Fruit fly (Drosophila melanogaster) whole organism, embryonic: ENCODE data around the gene Dhc93AB.
A peak's percentile ranks its signal among the peaks of the same experiment; 100 is the strongest.

Experiments used
- Adf1 ChIP-seq: fragments of 200-800 bp; sonication (Bioruptor generic); IDR thresholded peaks from 2 replicates; pipeline ENCODE4 v1.3.6; 2022; ENCODE audit warnings: missing biosample characterization, missing genetic modification characterization
- Aef1 ChIP-seq: fragments of 200-800 bp; sonication (Bioruptor generic); IDR thresholded peaks from 3 replicates; pipeline ENCODE4 v1.3.6; 2022; ENCODE audit warnings: missing biosample characterization, missing genetic modification characterization
- B-H1 ChIP-seq: fragments of 200-800 bp; sonication (Bioruptor generic); IDR thresholded peaks from 3 replicates; pipeline ENCODE4 v1.3.6; 2022; ENCODE audit warnings: missing biosample characterization, missing genetic modification characterization
- Blimp-1 ChIP-seq: fragments of 200-800 bp; sonication (Bioruptor generic); optimal IDR thresholded peaks from 3 replicates; lab custom pipeline; 2018; ENCODE audit warnings: missing biosample characterization, missing genetic modification characterization, mild to moderate bottlenecking, moderate library complexity, missing genetic modification reagents
- CG10462 ChIP-seq: fragments of 200-800 bp; sonication (Bioruptor generic); optimal IDR thresholded peaks from 2 replicates; lab custom pipeline; 2016; ENCODE audit warnings: missing biosample characterization, missing genetic modification characterization
- CG12744 ChIP-seq: fragments of 200-800 bp; sonication (Bioruptor generic); optimal IDR thresholded peaks from 2 replicates; lab custom pipeline; 2016; ENCODE audit warnings: missing biosample characterization, missing genetic modification characterization
- CG13123 ChIP-seq: fragments of 200-800 bp; sonication (Bioruptor generic); optimal IDR thresholded peaks from 2 replicates; lab custom pipeline; 2016; ENCODE audit warnings: missing biosample characterization, missing genetic modification characterization
- CG13424 ChIP-seq: fragments of 200-800 bp; sonication (Bioruptor generic); optimal IDR thresholded peaks from 2 replicates; lab custom pipeline; 2019; ENCODE audit warnings: missing biosample characterization, mild to moderate bottlenecking, missing genetic modification characterization, moderate library complexity
- CG1529 ChIP-seq: fragments of 200-800 bp; sonication (Bioruptor generic); optimal IDR thresholded peaks from 3 replicates; lab custom pipeline; 2018; ENCODE audit warnings: missing biosample characterization, missing genetic modification characterization
- CG1602 ChIP-seq: fragments of 200-800 bp; sonication (Bioruptor generic); optimal IDR thresholded peaks from 3 replicates; lab custom pipeline; 2016; ENCODE audit warnings: missing biosample characterization, missing genetic modification characterization
- CG16815 ChIP-seq: fragments of 200-800 bp; sonication (Bioruptor generic); optimal IDR thresholded peaks from 3 replicates; lab custom pipeline; 2017; ENCODE audit warnings: missing biosample characterization, mild to moderate bottlenecking, missing genetic modification characterization
- CG17361 ChIP-seq: fragments of 200-800 bp; sonication (Bioruptor generic); IDR thresholded peaks from 3 replicates; pipeline ENCODE4 v1.3.6; 2022; ENCODE audit warnings: missing biosample characterization, missing genetic modification characterization
- CG2129 ChIP-seq: fragments of 200-800 bp; sonication (Bioruptor generic); IDR thresholded peaks from 2 replicates; pipeline ENCODE4 v1.3.6; 2022; ENCODE audit warnings: missing biosample characterization, missing genetic modification characterization; ENCODE audit not compliant: partially characterized antibody
- CG30020 ChIP-seq: fragments of 200-800 bp; optimal IDR thresholded peaks from 2 replicates; lab custom pipeline; 2019; ENCODE audit warnings: missing biosample characterization, mild to moderate bottlenecking, missing genetic modification characterization, moderate library complexity
- CG3065 ChIP-seq: fragments of 200-800 bp; sonication (Bioruptor generic); optimal IDR thresholded peaks from 2 replicates; lab custom pipeline; 2016; ENCODE audit warnings: missing biosample characterization, missing genetic modification characterization
- CG31388 ChIP-seq: fragments of 200-800 bp; sonication (Bioruptor generic); optimal IDR thresholded peaks from 2 replicates; lab custom pipeline; 2016; ENCODE audit warnings: missing biosample characterization, missing genetic modification characterization
- CG4282 ChIP-seq: fragments of 200-800 bp; sonication (Bioruptor generic); optimal IDR thresholded peaks from 2 replicates; lab custom pipeline; 2016; ENCODE audit warnings: missing biosample characterization, missing genetic modification characterization
- CG6175 ChIP-seq: fragments of 200-800 bp; sonication (Bioruptor generic); IDR thresholded peaks from 3 replicates; pipeline ENCODE4 v1.3.6; 2022; ENCODE audit warnings: missing biosample characterization, missing genetic modification characterization
- CG6854 ChIP-seq: fragments of 200-800 bp; sonication (Bioruptor generic); optimal IDR thresholded peaks from 3 replicates; lab custom pipeline; 2017; ENCODE audit warnings: missing biosample characterization, mild to moderate bottlenecking, missing genetic modification characterization
- CG7928 ChIP-seq: fragments of 200-800 bp; sonication (Bioruptor generic); optimal IDR thresholded peaks from 2 replicates; lab custom pipeline; 2017; ENCODE audit warnings: missing biosample characterization, mild to moderate bottlenecking, missing genetic modification characterization
- CG9817 ChIP-seq: fragments of 200-800 bp; sonication (Bioruptor generic); optimal IDR thresholded peaks from 2 replicates; lab custom pipeline; 2018; ENCODE audit warnings: missing biosample characterization, mild to moderate bottlenecking, missing genetic modification characterization, moderate library complexity
- D19B ChIP-seq: fragments of 200-800 bp; sonication (Bioruptor generic); optimal IDR thresholded peaks from 2 replicates; lab custom pipeline; 2017; ENCODE audit warnings: missing biosample characterization, mild to moderate bottlenecking, missing genetic modification characterization
- Dfd ChIP-seq, 2 experiments: fragments of >200 bp; optimal IDR thresholded peaks; 2 replicates each; lab custom pipeline; 2017; ENCODE audit warnings: missing biosample characterization in 2 of 2, missing genetic modification characterization in 2 of 2
- Dll ChIP-seq: fragments of 200-800 bp; sonication (Bioruptor generic); IDR thresholded peaks from 4 replicates; pipeline ENCODE4 v1.3.6; 2022; ENCODE audit warnings: missing biosample characterization, missing genetic modification characterization; ENCODE audit not compliant: partially characterized antibody
- Doc3 ChIP-seq: fragments of 200-800 bp; sonication (Bioruptor generic); IDR thresholded peaks from 3 replicates; pipeline ENCODE4 v1.3.6; 2022; ENCODE audit warnings: missing biosample characterization, missing genetic modification characterization; ENCODE audit not compliant: partially characterized antibody
- Drgx ChIP-seq: fragments of 200-800 bp; sonication (Bioruptor generic); IDR thresholded peaks from 2 replicates; pipeline ENCODE4 v1.3.6; 2022; ENCODE audit warnings: missing biosample characterization, missing genetic modification characterization
- E2f2 ChIP-seq: fragments of 200-800 bp; sonication (Bioruptor generic); IDR thresholded peaks from 2 replicates; pipeline ENCODE4 v1.3.6; 2022; ENCODE audit warnings: missing biosample characterization, missing genetic modification characterization
- Hr39 ChIP-seq: fragments of >200 bp; optimal IDR thresholded peaks from 2 replicates; lab custom pipeline; 2017
- Mad ChIP-seq: fragments of 200-800 bp; sonication (Bioruptor generic); optimal IDR thresholded peaks from 2 replicates; lab custom pipeline; 2016; ENCODE audit warnings: missing biosample characterization, missing genetic modification characterization
- NFAT ChIP-seq: fragments of 200-800 bp; sonication (Bioruptor generic); IDR thresholded peaks from 2 replicates; pipeline ENCODE4 v1.3.6; 2022; ENCODE audit warnings: missing biosample characterization, missing genetic modification characterization
- Poxn ChIP-seq: fragments of 200-800 bp; sonication (Bioruptor generic); IDR thresholded peaks from 2 replicates; pipeline ENCODE4 v1.3.6; 2022; ENCODE audit warnings: missing biosample characterization, missing genetic modification characterization
- amos ChIP-seq: fragments of 200-800 bp; sonication (Bioruptor generic); IDR thresholded peaks from 2 replicates; pipeline ENCODE4 v1.3.6; 2022; ENCODE audit warnings: missing biosample characterization, missing genetic modification characterization; ENCODE audit not compliant: partially characterized antibody
- aop ChIP-seq: fragments of 200-800 bp; sonication (Bioruptor generic); IDR thresholded peaks from 2 replicates; pipeline ENCODE4 v1.3.6; 2022; ENCODE audit warnings: missing biosample characterization, missing genetic modification characterization
- cas ChIP-seq: fragments of 200-800 bp; sonication (Bioruptor generic); IDR thresholded peaks from 2 replicates; pipeline ENCODE4 v1.3.6; 2022; ENCODE audit warnings: missing biosample characterization, missing genetic modification characterization
- dimm ChIP-seq: fragments of 200-800 bp; sonication (Bioruptor generic); IDR thresholded peaks from 2 replicates; pipeline ENCODE4 v1.3.6; 2022; ENCODE audit warnings: missing biosample characterization, missing genetic modification characterization
- fru ChIP-seq: fragments of >200 bp; optimal IDR thresholded peaks from 2 replicates; lab custom pipeline; 2017
- fu2 ChIP-seq: fragments of 200-800 bp; sonication (Bioruptor generic); optimal IDR thresholded peaks from 2 replicates; lab custom pipeline; 2016; ENCODE audit warnings: missing biosample characterization, missing genetic modification characterization
- gcm2 ChIP-seq: fragments of 200-800 bp; sonication (Bioruptor generic); optimal IDR thresholded peaks from 2 replicates; lab custom pipeline; 2016; ENCODE audit warnings: missing biosample characterization, missing genetic modification characterization
- h ChIP-seq: fragments of >200 bp; optimal IDR thresholded peaks from 2 replicates; lab custom pipeline; 2017
- ind ChIP-seq: fragments of 200-800 bp; sonication (Bioruptor generic); optimal IDR thresholded peaks from 3 replicates; lab custom pipeline; 2016; ENCODE audit warnings: missing biosample characterization, missing genetic modification characterization
- klu ChIP-seq: fragments of 200-800 bp; sonication (Bioruptor generic); IDR thresholded peaks from 2 replicates; pipeline ENCODE4 v1.3.6; 2022; ENCODE audit warnings: missing biosample characterization, missing genetic modification characterization
- lab ChIP-seq: fragments of 200-800 bp; sonication (Bioruptor generic); optimal IDR thresholded peaks from 3 replicates; lab custom pipeline; 2017; ENCODE audit warnings: missing biosample characterization, missing genetic modification characterization, mild to moderate bottlenecking, moderate library complexity, missing genetic modification reagents
- odd ChIP-seq: fragments of 200-800 bp; sonication (Bioruptor generic); optimal IDR thresholded peaks from 2 replicates; lab custom pipeline; 2017; ENCODE audit warnings: missing biosample characterization, mild to moderate bottlenecking, missing genetic modification characterization
- p53 ChIP-seq: fragments of 200-800 bp; sonication (Bioruptor generic); optimal IDR thresholded peaks from 2 replicates; lab custom pipeline; 2016; ENCODE audit warnings: missing biosample characterization, missing genetic modification characterization
- peb ChIP-seq: fragments of 200-800 bp; sonication (Bioruptor generic); IDR thresholded peaks from 2 replicates; pipeline ENCODE4 v1.3.6; 2022; ENCODE audit warnings: missing biosample characterization, missing genetic modification characterization
- psq ChIP-seq: fragments of 200-800 bp; sonication (Bioruptor generic); optimal IDR thresholded peaks from 2 replicates; lab custom pipeline; 2017; ENCODE audit warnings: missing biosample characterization, missing genetic modification characterization
- sens ChIP-seq: fragments of 200-800 bp; sonication (Bioruptor generic); peaks from one replicate; lab custom pipeline; 2016; ENCODE audit warnings: missing biosample characterization, missing genetic modification characterization
- shn ChIP-seq: fragments of 200-800 bp; sonication (Bioruptor generic); optimal IDR thresholded peaks from 3 replicates; lab custom pipeline; 2016; ENCODE audit warnings: missing biosample characterization, missing genetic modification characterization
- sim ChIP-seq: fragments of 200-800 bp; sonication (Bioruptor generic); IDR thresholded peaks from 2 replicates; pipeline ENCODE4 v1.3.6; 2022; ENCODE audit warnings: missing biosample characterization, missing genetic modification characterization
- stwl ChIP-seq: fragments of 200-800 bp; sonication (Bioruptor generic); optimal IDR thresholded peaks from 3 replicates; lab custom pipeline; 2018; ENCODE audit warnings: missing biosample characterization, mild to moderate bottlenecking, missing genetic modification characterization, moderate library complexity
- tna ChIP-seq: fragments of 200-800 bp; sonication (Bioruptor generic); IDR thresholded peaks from 2 replicates; pipeline ENCODE4 v1.3.6; 2022; ENCODE audit warnings: missing biosample characterization, missing genetic modification characterization; ENCODE audit not compliant: partially characterized antibody
- vnd ChIP-seq: fragments of 200-800 bp; sonication (Bioruptor generic); IDR thresholded peaks from 3 replicates; pipeline ENCODE4 v1.3.6; 2022; ENCODE audit warnings: missing biosample characterization, missing genetic modification characterization; ENCODE audit not compliant: partially characterized antibody

Gene Dhc93AB

DNA sequence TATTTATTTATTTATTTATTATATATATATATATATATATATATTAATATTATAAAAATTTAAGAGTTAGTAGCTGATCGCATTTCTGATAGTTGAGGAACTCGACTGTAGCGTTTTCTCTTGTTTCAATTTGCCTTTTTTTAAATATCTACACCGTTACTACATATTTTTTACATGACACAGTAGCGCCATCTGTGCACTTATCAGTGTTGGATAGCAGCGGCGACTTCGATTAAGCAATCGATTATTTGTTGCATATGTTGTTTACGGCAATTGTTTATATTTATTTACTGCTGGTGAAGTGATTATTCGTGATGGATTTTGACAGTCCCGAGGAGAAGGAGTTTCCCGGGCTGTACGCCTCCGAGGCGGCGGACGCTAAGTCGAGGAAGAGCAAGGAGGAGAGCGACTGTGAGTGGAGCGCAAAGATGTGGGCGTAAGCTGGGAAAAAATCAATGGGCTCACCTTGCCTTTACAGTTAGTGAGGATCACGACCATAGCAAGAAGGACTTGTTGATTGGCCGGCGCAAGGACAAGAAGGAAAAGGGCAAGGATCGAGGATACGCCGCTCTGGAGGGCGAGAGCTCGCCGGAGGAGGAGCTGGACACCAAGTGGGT is 24.7 kb downstream of the Dhc93AB start, which contains the start of gene Rlip (continued):
- TF ChIP-seq klu (GFP tag; lab: Robert Waterston, UW) (peak; percentile 29; the same call in 1 of the 2 replicates), CG30020 (no peak), stwl (tag; lab: Kevin White, UChicago) (peak; percentile 99), h (lab: Kevin White, UChicago) (no peak), amos (peak; percentile 77), CG3065 (GFP tag; lab: Kevin White, UChicago) (no peak), Dfd (GFP tag; optimal IDR thresholded peaks at IDR 0.05; lab: Kevin White, UChicago) (no peak), Mad (GFP tag; lab: Kevin White, UChicago) (peak; percentile 24), dimm (no peak), CG12744 (GFP tag; lab: Kevin White, UChicago) (no peak), Poxn (GFP tag; lab: Robert Waterston, UW) (no peak), B-H1 (GFP tag; lab: Robert Waterston, UW) (no peak), D19B (GFP tag; lab: Kevin White, UChicago) (no peak), Drgx (peak; percentile 33; the same call in 1 of the 2 replicates), Dll (GFP tag; lab: Robert Waterston, UW) (peak; percentile 38; the same call in 1 of the 4 replicates), sens (GFP tag; lab: Kevin White, UChicago) (peak; percentile 84), shn (GFP tag; lab: Kevin White, UChicago) (peak; percentile 32), aop (GFP tag; lab: Robert Waterston, UW) (peak; percentile 64; the same call in 1 of the 2 replicates), CG1529 (no peak), CG13123 (no peak), E2f2 (GFP tag; lab: Robert Waterston, UW) (peak; percentile 67), cas (GFP tag; lab: Robert Waterston, UW) (no peak), NFAT (GFP tag; lab: Robert Waterston, UW) (peak; percentile 75), CG10462 (no peak), Doc3 (GFP tag; lab: Robert Waterston, UW) (no peak), CG16815 (GFP tag; lab: Kevin White, UChicago) (no peak), tna (GFP tag; lab: Robert Waterston, UW) (peak; percentile 45; the same call in 1 of the 2 replicates), p53 (GFP tag; lab: Kevin White, UChicago) (peak; percentile 40), CG6854 (no peak), CG4282 (GFP tag; lab: Kevin White, UChicago) (peak; percentile 49), Aef1 (peak; percentile 38), CG7928 (GFP tag; lab: Kevin White, UChicago) (no peak), psq (GFP tag; lab: Kevin White, UChicago) (no peak), CG2129 (GFP tag; lab: Robert Waterston, UW) (no peak), CG1602 (GFP tag; lab: Kevin White, UChicago) (peak; percentile 15), CG31388 (GFP tag; lab: Kevin White, UChicago) (no peak), Adf1 (no peak), ind (GFP tag; lab: Kevin White, UChicago) (peak; percentile 41), CG6175 (GFP tag; lab: Robert Waterston, UW) (0 out of 3 replicates have a peak, but pooled peaks have one; percentile 11), CG17361 (peak; percentile 43; the same call in 1 of the 3 replicates), CG13424 (tag; lab: Kevin White, UChicago) (no peak), sim (GFP tag; lab: Robert Waterston, UW) (no peak), Hr39 (lab: Kevin White, UChicago) (no peak), peb (GFP tag; lab: Robert Waterston, UW) (no peak), fru (lab: Kevin White, UChicago) (no peak), gcm2 (GFP tag; lab: Kevin White, UChicago) (no peak), CG9817 (peak; percentile 47), lab (GFP tag; lab: Kevin White, UChicago) (peak; percentile 63), Blimp-1 (GFP tag; lab: Kevin White, UChicago) (no peak), odd (GFP tag; lab: Kevin White, UChicago) (no peak), fu2 (GFP tag; lab: Kevin White, UChicago) (peak; percentile 38), vnd (no peak)
